Worm (Caenorhabditis elegans) whole organism, young adult: Measurements from ENCODE around the gene rde-12.
A peak's percentile ranks its signal among the peaks of the same experiment; 100 is the strongest.

Experiments
- B0019.2 ChIP-seq: fragments of 200-800 bp; sonication (Bioruptor generic); conservative IDR thresholded peaks from 2 replicates; pipeline ENCODE4 v1.3.6; 2022; ENCODE audit warnings: missing genetic modification reagents, missing genetic modification characterization, missing compliant biosample characterization
- B0336.3 ChIP-seq: fragments of 200-800 bp; sonication (Bioruptor generic); IDR thresholded peaks from 2 replicates; pipeline ENCODE4 v1.3.6; 2022; ENCODE audit warnings: missing genetic modification characterization, missing compliant biosample characterization
- C06A6.2 ChIP-seq: fragments of 200-800 bp; sonication (Bioruptor generic); conservative IDR thresholded peaks from 2 replicates; pipeline ENCODE4 v1.3.6; 2022; ENCODE audit warnings: missing genetic modification characterization, missing compliant biosample characterization
- C17E4.6 ChIP-seq: fragments of 200-800 bp; sonication (Bioruptor generic); IDR thresholded peaks from 2 replicates; pipeline ENCODE4 v1.3.6; 2022; ENCODE audit warnings: missing genetic modification reagents, missing genetic modification characterization, missing compliant biosample characterization
- D2030.7 ChIP-seq: fragments of 200-800 bp; sonication (Bioruptor generic); IDR thresholded peaks from 2 replicates; pipeline ENCODE4 v1.3.6; 2022; ENCODE audit warnings: missing genetic modification reagents, missing genetic modification characterization, missing compliant biosample characterization
- F10E7.11 ChIP-seq: sonication (generic microtip); optimal IDR thresholded peaks from 2 replicates; lab custom pipeline; 2017; ENCODE audit warnings: mild to moderate bottlenecking, missing genetic modification characterization, moderate library complexity, missing compliant biosample characterization
- F39B2.1 ChIP-seq: fragments of 200-800 bp; sonication (Bioruptor generic); IDR thresholded peaks from 2 replicates; pipeline ENCODE4 v1.3.6; 2022; ENCODE audit warnings: missing genetic modification reagents, missing genetic modification characterization, missing compliant biosample characterization
- F57A8.1 ChIP-seq: fragments of 200-800 bp; sonication (Bioruptor generic); optimal IDR thresholded peaks from 2 replicates; lab custom pipeline; 2018; ENCODE audit warnings: mild to moderate bottlenecking, missing genetic modification characterization, moderate library complexity, missing compliant biosample characterization
- K11D2.4 ChIP-seq: fragments of 200-800 bp; sonication (Bioruptor generic); IDR thresholded peaks from 2 replicates; pipeline ENCODE4 v1.3.6; 2022; ENCODE audit warnings: missing genetic modification reagents, missing genetic modification characterization, missing compliant biosample characterization
- Y95B8A.8 ChIP-seq: fragments of 200-800 bp; sonication (Bioruptor generic); IDR thresholded peaks from 2 replicates; pipeline ENCODE4 v1.3.6; 2022; ENCODE audit warnings: missing genetic modification reagents, missing genetic modification characterization, missing compliant biosample characterization
- akir-1 ChIP-seq: fragments of 200-800 bp; sonication (Bioruptor generic); optimal IDR thresholded peaks from 2 replicates; lab custom pipeline; 2018; ENCODE audit warnings: mild to moderate bottlenecking, missing genetic modification characterization, moderate library complexity, missing compliant biosample characterization
- ama-1 ChIP-seq, 3 experiments: fragments of 150-350 bp in 1 of 3; sonication (generic microtip) in 2 of 3; optimal IDR thresholded peaks; 2 replicates each; lab custom pipeline; 2014 to 2018; ENCODE audit warnings: missing biosample characterization in 2 of 3, missing genetic modification characterization in 2 of 3, missing genetic modification reagents in 2 of 3
- aptf-3 ChIP-seq: fragments of 200-800 bp; sonication (Bioruptor generic); IDR thresholded peaks from 2 replicates; pipeline ENCODE4 v1.3.6; 2022; ENCODE audit warnings: missing genetic modification characterization, missing compliant biosample characterization
- atf-7 ChIP-seq: sonication (generic microtip); optimal IDR thresholded peaks from 2 replicates; lab custom pipeline; 2017; ENCODE audit warnings: mild to moderate bottlenecking, missing genetic modification characterization, missing compliant biosample characterization
- attf-6 ChIP-seq: fragments of 200-800 bp; sonication (Bioruptor generic); IDR thresholded peaks from 2 replicates; pipeline ENCODE4 v1.3.6; 2022; ENCODE audit warnings: missing genetic modification reagents, missing genetic modification characterization, missing compliant biosample characterization
- bed-1 ChIP-seq: fragments of 200-800 bp; sonication (Bioruptor generic); IDR thresholded peaks from 2 replicates; pipeline ENCODE4 v1.3.6; 2022; ENCODE audit warnings: missing genetic modification reagents, missing genetic modification characterization, missing compliant biosample characterization
- ceh-27 ChIP-seq: fragments of 200-800 bp; sonication (Bioruptor generic); optimal IDR thresholded peaks from 2 replicates; lab custom pipeline; 2018; ENCODE audit warnings: mild to moderate bottlenecking, missing genetic modification characterization, moderate library complexity, missing compliant biosample characterization
- ceh-40 ChIP-seq: fragments of 200-800 bp; sonication (Bioruptor generic); IDR thresholded peaks from 2 replicates; pipeline ENCODE4 v1.3.6; 2022; ENCODE audit warnings: missing genetic modification characterization, missing compliant biosample characterization
- ceh-58 ChIP-seq: fragments of 200-800 bp; sonication (Bioruptor generic); IDR thresholded peaks from 2 replicates; pipeline ENCODE4 v1.3.6; 2022; ENCODE audit warnings: missing genetic modification characterization, missing compliant biosample characterization
- ceh-79 ChIP-seq: sonication (generic microtip); optimal IDR thresholded peaks from 2 replicates; lab custom pipeline; 2017; ENCODE audit warnings: mild to moderate bottlenecking, missing genetic modification characterization, missing compliant biosample characterization
- chd-7 ChIP-seq: sonication (generic microtip); optimal IDR thresholded peaks from 2 replicates; lab custom pipeline; 2016; ENCODE audit warnings: mild to moderate bottlenecking, missing genetic modification characterization, moderate library complexity, missing compliant biosample characterization
- dpff-1 ChIP-seq: sonication (generic microtip); optimal IDR thresholded peaks from 2 replicates; lab custom pipeline; 2017; ENCODE audit warnings: mild to moderate bottlenecking, missing genetic modification characterization, missing compliant biosample characterization
- egl-44 ChIP-seq: fragments of 200-800 bp; sonication (Bioruptor generic); IDR thresholded peaks from 2 replicates; pipeline ENCODE4 v1.3.6; 2022; ENCODE audit warnings: missing genetic modification reagents, missing genetic modification characterization, missing compliant biosample characterization
- ekl-4 ChIP-seq: fragments of 200-800 bp; sonication (Bioruptor generic); IDR thresholded peaks from 2 replicates; pipeline ENCODE4 v1.3.6; 2022; ENCODE audit warnings: missing genetic modification reagents, missing genetic modification characterization, missing compliant biosample characterization
- ets-4 ChIP-seq: fragments of 200-800 bp; sonication (Bioruptor generic); optimal IDR thresholded peaks from 2 replicates; lab custom pipeline; 2018; ENCODE audit warnings: mild to moderate bottlenecking, missing genetic modification characterization, missing compliant biosample characterization
- fkh-3 ChIP-seq: sonication (generic microtip); optimal IDR thresholded peaks from 2 replicates; lab custom pipeline; 2016; ENCODE audit warnings: mild to moderate bottlenecking, missing genetic modification characterization, missing compliant biosample characterization
- him-1 ChIP-seq: sonication (generic microtip); optimal IDR thresholded peaks from 2 replicates; lab custom pipeline; 2016; ENCODE audit warnings: missing genotype, missing genetic modification reagents, missing genetic modification characterization, missing compliant biosample characterization
- hsf-1 ChIP-seq: fragments of 200-800 bp; sonication (Bioruptor generic); IDR thresholded peaks from 2 replicates; pipeline ENCODE4 v1.3.6; 2022; ENCODE audit warnings: missing genetic modification reagents, missing genetic modification characterization, missing compliant biosample characterization
- let-526 ChIP-seq: fragments of 200-800 bp; sonication (Bioruptor generic); IDR thresholded peaks from 2 replicates; pipeline ENCODE4 v1.3.6; 2022; ENCODE audit warnings: missing genetic modification reagents, missing genetic modification characterization, missing compliant biosample characterization
- lin-26 ChIP-seq: fragments of 200-800 bp; sonication (Bioruptor generic); IDR thresholded peaks from 2 replicates; pipeline ENCODE4 v1.3.6; 2022; ENCODE audit warnings: missing genetic modification reagents, missing genetic modification characterization, missing compliant biosample characterization
- lin-35 ChIP-seq, 3 experiments: fragments of 150-350 bp in 2 of 3; sonication (generic microtip) in 1 of 3; optimal IDR thresholded peaks; 2 replicates each; lab custom pipeline; 2014 to 2018; ENCODE audit warnings: missing biosample characterization in 3 of 3, missing genetic modification characterization in 3 of 3, missing genetic modification reagents in 3 of 3
- lin-40 ChIP-seq: sonication (generic microtip); optimal IDR thresholded peaks from 2 replicates; lab custom pipeline; 2016; ENCODE audit warnings: missing genetic modification characterization, mild to moderate bottlenecking, missing compliant biosample characterization, missing genotype, missing genetic modification reagents
- lsy-27 ChIP-seq: sonication (generic microtip); optimal IDR thresholded peaks from 2 replicates; lab custom pipeline; 2017; ENCODE audit warnings: missing genetic modification characterization, mild to moderate bottlenecking, missing compliant biosample characterization, antibody characterized with exemption, missing genotype, borderline replicate concordance; ENCODE audit not compliant: insufficient read depth
- madf-10 ChIP-seq: sonication (generic microtip); optimal IDR thresholded peaks from 2 replicates; lab custom pipeline; 2016; ENCODE audit warnings: mild to moderate bottlenecking, missing genetic modification characterization, missing compliant biosample characterization
- mel-28 ChIP-seq: sonication (generic microtip); optimal IDR thresholded peaks from 2 replicates; lab custom pipeline; 2016; ENCODE audit warnings: borderline replicate concordance, mild to moderate bottlenecking, missing genetic modification characterization, missing compliant biosample characterization
- mes-4 ChIP-seq: sonication (generic microtip); optimal IDR thresholded peaks from 2 replicates; lab custom pipeline; 2016; ENCODE audit warnings: missing genotype, missing genetic modification characterization, missing compliant biosample characterization
- nfya-2 ChIP-seq: fragments of 200-800 bp; sonication (Bioruptor generic); IDR thresholded peaks from 2 replicates; pipeline ENCODE4 v1.3.6; 2022; ENCODE audit warnings: missing genetic modification reagents, missing genetic modification characterization, missing compliant biosample characterization
- nhr-179 ChIP-seq: sonication (generic microtip); optimal IDR thresholded peaks from 2 replicates; lab custom pipeline; 2016; ENCODE audit warnings: mild to moderate bottlenecking, missing genetic modification characterization, missing compliant biosample characterization
- nhr-90 ChIP-seq: sonication (generic microtip); optimal IDR thresholded peaks from 2 replicates; lab custom pipeline; 2016; ENCODE audit warnings: missing genotype, mild to moderate bottlenecking, missing genetic modification characterization, missing compliant biosample characterization
- pbrm-1 ChIP-seq: fragments of 200-800 bp; sonication (Bioruptor generic); IDR thresholded peaks from 2 replicates; pipeline ENCODE4 v1.3.6; 2022; ENCODE audit warnings: missing genetic modification reagents, missing genetic modification characterization, missing compliant biosample characterization
- pha-4 ChIP-seq: fragments of 150-350 bp; sonication (generic microtip); optimal IDR thresholded peaks from 2 replicates; lab custom pipeline; 2014; ENCODE audit warnings: missing biosample characterization, missing genetic modification reagents, missing genetic modification characterization
- rec-8 ChIP-seq, 2 experiments: sonication (generic microtip); optimal IDR thresholded peaks; 2 replicates each; lab custom pipeline; 2016; ENCODE audit warnings: mild to moderate bottlenecking in 2 of 2, missing genetic modification characterization in 2 of 2, missing genetic modification reagents in 2 of 2, missing genotype in 2 of 2, missing biosample characterization in 1 of 2, missing compliant biosample characterization in 1 of 2, moderate library complexity in 1 of 2
- rpc-1 ChIP-seq, 2 experiments: fragments of 150-350 bp in 1 of 2; sonication (generic microtip) in 1 of 2; optimal IDR thresholded peaks; 2 replicates each; lab custom pipeline; 2014 to 2018; ENCODE audit warnings: missing biosample characterization in 1 of 2, missing genetic modification characterization in 1 of 2, missing genetic modification reagents in 1 of 2, missing genotype in 1 of 2
- tbp1 ChIP-seq: fragments of 200-800 bp; sonication (Bioruptor generic); optimal IDR thresholded peaks from 2 replicates; lab custom pipeline; 2018; ENCODE audit warnings: mild to moderate bottlenecking, missing genetic modification characterization, missing compliant biosample characterization
- tlf-1 ChIP-seq: fragments of 200-800 bp; sonication (Bioruptor generic); optimal IDR thresholded peaks from 2 replicates; lab custom pipeline; 2018; ENCODE audit warnings: mild to moderate bottlenecking, missing genetic modification characterization, missing compliant biosample characterization
- zfh-2 ChIP-seq: fragments of 200-800 bp; sonication (Bioruptor generic); conservative IDR thresholded peaks from 2 replicates; pipeline ENCODE4 v1.3.6; 2022; ENCODE audit warnings: missing genetic modification reagents, missing genetic modification characterization, missing compliant biosample characterization
- ztf-28 ChIP-seq: fragments of 200-800 bp; sonication (Bioruptor generic); IDR thresholded peaks from 2 replicates; pipeline ENCODE4 v1.3.6; 2022; ENCODE audit warnings: missing genetic modification reagents, missing genetic modification characterization, missing compliant biosample characterization
- ztf-6 ChIP-seq: fragments of 200-800 bp; sonication (Bioruptor generic); IDR thresholded peaks from 2 replicates; pipeline ENCODE4 v1.3.6; 2022; ENCODE audit warnings: missing genetic modification reagents, missing genetic modification characterization, missing compliant biosample characterization

Gene rde-12

ce11 chrV:13664340-13664916 is 761 bp upstream of the rde-12 start (continued):
- TF ChIP-seq nhr-179 (tag; lab: Kevin White, UChicago) (no peak), Y95B8A.8 (0 out of 2 replicates have a peak, but pooled peaks have one; percentile 5), fkh-3 (tag; lab: Kevin White, UChicago) (no peak), ztf-28 (no peak), let-526 (no peak), F57A8.1 (GFP tag; lab: Kevin White, UChicago) (no peak), him-1 (tag; lab: Kevin White, UChicago) (no peak), B0019.2 (GFP tag; lab: Robert Waterston, UW) (0 out of 2 replicates have a peak, but pooled peaks have one; percentile 9), ama-1 (optimal IDR thresholded peaks at IDR 0.05; lab: Kevin White, UChicago) (no peak), ama-1 (GFP tag; optimal IDR thresholded peaks at IDR 0.05; lab: Kevin White, UChicago) (no peak), mes-4 (tag; lab: Kevin White, UChicago) (no peak), D2030.7 (GFP tag; lab: Robert Waterston, UW) (peak; percentile 68), nhr-90 (no peak), bed-1 (GFP tag; lab: Robert Waterston, UW) (no peak), lin-26 (GFP tag; lab: Robert Waterston, UW) (no peak), nfya-2 (no peak), attf-6 (GFP tag; lab: Robert Waterston, UW) (no peak), ceh-58 (GFP tag; lab: Robert Waterston, UW) (no peak), C17E4.6 (GFP tag; lab: Robert Waterston, UW) (no peak), F39B2.1 (GFP tag; lab: Robert Waterston, UW) (no peak), tbp1 (GFP tag; lab: Kevin White, UChicago) (peak; percentile 18), K11D2.4 (GFP tag; lab: Robert Waterston, UW) (no peak), tlf-1 (peak; percentile 37), C06A6.2 (GFP tag; lab: Robert Waterston, UW) (no peak), ceh-27 (peak; percentile 6), aptf-3 (GFP tag; lab: Robert Waterston, UW) (no peak), B0336.3 (GFP tag; lab: Robert Waterston, UW) (0 out of 2 replicates have a peak, but pooled peaks have one; percentile 20), dpff-1 (tag; lab: Kevin White, UChicago) (no peak), madf-10 (no peak), lin-35 (GFP tag; optimal IDR thresholded peaks at IDR 0.05; lab: Kevin White, UChicago) (peak in 2 of 3 experiments; percentile 12 to 73), rec-8 (tag; optimal IDR thresholded peaks at IDR 0.05; lab: Kevin White, UChicago) (no peak), akir-1 (GFP tag; lab: Kevin White, UChicago) (no peak), F10E7.11 (tag; lab: Kevin White, UChicago) (no peak), rpc-1 (optimal IDR thresholded peaks at IDR 0.05; lab: Kevin White, UChicago) (no peak), rpc-1 (tag; optimal IDR thresholded peaks at IDR 0.05; lab: Kevin White, UChicago) (no peak), ceh-79 (tag; lab: Kevin White, UChicago) (no peak), atf-7 (tag; lab: Kevin White, UChicago) (peak; percentile 38), pbrm-1 (peak; percentile 60), chd-7 (tag; lab: Kevin White, UChicago) (no peak), ekl-4 (GFP tag; lab: Robert Waterston, UW) (no peak), zfh-2 (GFP tag; lab: Robert Waterston, UW) (no peak), pha-4 (tag; lab: Kevin White, UChicago) (no peak), mel-28 (tag; lab: Kevin White, UChicago) (no peak), ceh-40 (GFP tag; lab: Robert Waterston, UW) (0 out of 2 replicates have a peak, but pooled peaks have one; percentile 22), lsy-27 (tag; lab: Kevin White, UChicago) (no peak), hsf-1 (peak; percentile 23; the same call in 1 of the 2 replicates), ets-4 (GFP tag; lab: Kevin White, UChicago) (no peak), egl-44 (GFP tag; lab: Robert Waterston, UW) (no peak), lin-40 (tag; lab: Kevin White, UChicago) (peak; percentile 38), ztf-6 (GFP tag; lab: Robert Waterston, UW) (no peak)
